Fruit fly (Drosophila melanogaster): ENCODE data around the gene cac.
A peak's percentile ranks its signal among the peaks of the same experiment; 100 is the strongest.

cac gene

dm6 chrX:12001005-12001404, 16.1 kb upstream of the cac start:
- TF ChIP-seq gl (tag; optimal IDR thresholded peaks at IDR 0.05): no peak
- TF ChIP-seq CG34367 (tag; optimal IDR thresholded peaks at IDR 0.05): no peak
- no peak for TF ChIP-seq CG4496 (GFP tag; IDR thresholded peaks at IDR 0.05)
- TF ChIP-seq CG9948 (tag; optimal IDR thresholded peaks at IDR 0.05): no peak
- TF ChIP-seq CG15710 (tag; optimal IDR thresholded peaks at IDR 0.05): no peak
- no peak for TF ChIP-seq Pif1B (GFP tag; optimal IDR thresholded peaks at IDR 0.05)

dm6 chrX:11999974-12000618, 15.2 kb upstream of the cac start:
- TF ChIP-seq CG9948 (tag; optimal IDR thresholded peaks at IDR 0.05): peak; percentile 46
- peak; percentile 39 for TF ChIP-seq CG8301 (tag; optimal IDR thresholded peaks at IDR 0.05)
- TF ChIP-seq rn (GFP tag; IDR thresholded peaks at IDR 0.05): no peak
- peak; percentile 36 for TF ChIP-seq CG14655 (GFP tag; optimal IDR thresholded peaks at IDR 0.05)
- peak; percentile 91 for TF ChIP-seq EcR (GFP tag; optimal IDR thresholded peaks at IDR 0.05)
- peak; percentile 52 for TF ChIP-seq CG17806 (tag; optimal IDR thresholded peaks at IDR 0.05)
- no peak for TF ChIP-seq CG10348 (GFP tag; IDR thresholded peaks at IDR 0.05)
- peak; percentile 63 for TF ChIP-seq CG8159 (tag; optimal IDR thresholded peaks at IDR 0.05)
- TF ChIP-seq CG4496 (GFP tag; IDR thresholded peaks at IDR 0.05): 0 out of 3 replicates have a peak, but pooled peaks have one; percentile 35
- TF ChIP-seq Ets98B (GFP tag; IDR thresholded peaks at IDR 0.05): peak; percentile 43
- peak; percentile 57 for TF ChIP-seq Pif1B (GFP tag; optimal IDR thresholded peaks at IDR 0.05)
- peak; percentile 59 for TF ChIP-seq CG15710 (tag; optimal IDR thresholded peaks at IDR 0.05)
- 0 out of 3 replicates have a peak, but pooled peaks have one; percentile 12 for TF ChIP-seq fd96Ca (GFP tag; IDR thresholded peaks at IDR 0.05)
- TF ChIP-seq CG32121 (GFP tag; IDR thresholded peaks at IDR 0.05): peak; percentile 43
- no peak for TF ChIP-seq D1 (tag; optimal IDR thresholded peaks at IDR 0.05)
- no peak for TF ChIP-seq CG13204 (GFP tag; optimal IDR thresholded peaks at IDR 0.05)
- TF ChIP-seq gl (tag; optimal IDR thresholded peaks at IDR 0.05): peak; percentile 8
- TF ChIP-seq Pif1A (GFP tag; optimal IDR thresholded peaks at IDR 0.05): peak; percentile 62
- TF ChIP-seq CG34367 (tag; optimal IDR thresholded peaks at IDR 0.05): peak; percentile 51
- no peak for TF ChIP-seq CG12605 (GFP tag; IDR thresholded peaks at IDR 0.05)
- TF ChIP-seq Snoo (tag; optimal IDR thresholded peaks at IDR 0.05): peak; percentile 47

DNA sequence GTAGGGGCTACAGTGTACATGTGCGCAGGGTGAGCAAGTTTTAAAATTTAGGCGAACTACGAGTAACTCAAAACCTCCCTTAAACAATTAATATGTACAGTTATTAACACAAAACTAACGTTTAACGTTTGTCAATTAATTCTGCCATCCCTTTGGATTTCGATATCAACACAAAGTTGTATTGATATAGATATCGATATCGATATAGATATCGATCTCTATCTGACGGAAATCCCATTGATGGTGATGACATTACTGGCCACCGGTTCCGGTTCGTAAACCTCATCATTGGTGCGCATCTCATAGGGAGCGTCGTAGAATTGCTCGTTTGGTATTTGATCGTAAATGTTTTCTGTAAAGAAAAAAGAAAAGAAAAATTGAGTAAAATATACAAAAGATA, 8.4 kb upstream of the cac start:
- TF ChIP-seq Pif1A (GFP tag; optimal IDR thresholded peaks at IDR 0.05): no peak

DNA sequence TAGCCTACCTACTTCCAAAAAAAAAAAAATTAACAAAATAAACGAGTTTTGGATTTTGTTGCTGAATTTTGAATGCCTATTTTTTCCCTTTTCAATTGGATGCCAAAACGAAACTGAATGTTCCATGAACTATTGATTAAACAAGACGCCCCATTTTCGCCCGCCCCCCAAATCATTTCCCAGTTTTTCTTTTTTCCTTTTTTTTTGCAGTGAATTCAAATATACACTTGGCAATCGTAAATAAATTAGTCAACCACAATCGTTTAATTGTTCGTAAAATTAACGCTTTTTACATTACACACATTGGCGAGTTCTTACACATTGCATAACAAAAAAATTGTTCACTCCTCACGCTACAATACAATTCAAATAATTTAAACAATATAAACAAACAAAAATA, 7.8 kb upstream of the cac start, which contains the start of gene CG18130:
Gene CG18130, minus strand, starts transcription at position 101 of the 400 bp plus-strand sequence.
- no peak for TF ChIP-seq CG12605 (GFP tag; IDR thresholded peaks at IDR 0.05)
- no peak for TF ChIP-seq fd96Ca (GFP tag; IDR thresholded peaks at IDR 0.05)
- TF ChIP-seq CG10348 (GFP tag; IDR thresholded peaks at IDR 0.05): no peak
- TF ChIP-seq rn (GFP tag; IDR thresholded peaks at IDR 0.05): no peak
- no peak for TF ChIP-seq gl (tag; optimal IDR thresholded peaks at IDR 0.05)
- no peak for TF ChIP-seq CG9948 (tag; optimal IDR thresholded peaks at IDR 0.05)
- TF ChIP-seq CG14655 (GFP tag; optimal IDR thresholded peaks at IDR 0.05): no peak
- TF ChIP-seq Snoo (tag; optimal IDR thresholded peaks at IDR 0.05): no peak
- TF ChIP-seq Pif1A (GFP tag; optimal IDR thresholded peaks at IDR 0.05): no peak
- no peak for TF ChIP-seq CG17806 (tag; optimal IDR thresholded peaks at IDR 0.05)
- no peak for TF ChIP-seq CG32121 (GFP tag; IDR thresholded peaks at IDR 0.05)
- TF ChIP-seq Pif1B (GFP tag; optimal IDR thresholded peaks at IDR 0.05): no peak
- TF ChIP-seq CG34367 (tag; optimal IDR thresholded peaks at IDR 0.05): no peak

- TF ChIP-seq CG8301 (tag; optimal IDR thresholded peaks at IDR 0.05) (no peak), CG34367 (tag; optimal IDR thresholded peaks at IDR 0.05) (no peak), Pif1B (GFP tag; optimal IDR thresholded peaks at IDR 0.05) (no peak), CG10348 (GFP tag; IDR thresholded peaks at IDR 0.05) (no peak), D1 (tag; optimal IDR thresholded peaks at IDR 0.05) (no peak), CG17806 (tag; optimal IDR thresholded peaks at IDR 0.05) (no peak), CG13204 (GFP tag; optimal IDR thresholded peaks at IDR 0.05) (no peak), CG12605 (GFP tag; IDR thresholded peaks at IDR 0.05) (no peak), CG32121 (GFP tag; IDR thresholded peaks at IDR 0.05) (no peak), Snoo (tag; optimal IDR thresholded peaks at IDR 0.05) (no peak), CG4496 (GFP tag; IDR thresholded peaks at IDR 0.05) (no peak), fd96Ca (GFP tag; IDR thresholded peaks at IDR 0.05) (no peak), EcR (GFP tag; optimal IDR thresholded peaks at IDR 0.05) (no peak), CG8159 (tag; optimal IDR thresholded peaks at IDR 0.05) (no peak), rn (GFP tag; IDR thresholded peaks at IDR 0.05) (no peak)
These were observed 4.0 kb upstream of the cac start, which contains the start of gene tsg for dm6 chrX:11988912-11989311. tsg (minus strand) TSS chrX:11988948.

- no peak for TF ChIP-seq CG10348 (GFP tag; IDR thresholded peaks at IDR 0.05)
These were observed 2.8 kb upstream of the cac start, which contains the start of gene gd for dm6 chrX:11987664-11988063. gd (minus strand) TSS chrX:11987764.

- TF ChIP-seq CG10348 (GFP tag; IDR thresholded peaks at IDR 0.05) (no peak), CG8301 (tag; optimal IDR thresholded peaks at IDR 0.05) (no peak), Snoo (tag; optimal IDR thresholded peaks at IDR 0.05) (no peak), CG14655 (GFP tag; optimal IDR thresholded peaks at IDR 0.05) (no peak)
These were observed 1.0 kb downstream of the cac start for dm6 chrX:11983838-11984237.
